Worm (Caenorhabditis elegans): ENCODE measurements around the gene T02D1.9.

DNA sequence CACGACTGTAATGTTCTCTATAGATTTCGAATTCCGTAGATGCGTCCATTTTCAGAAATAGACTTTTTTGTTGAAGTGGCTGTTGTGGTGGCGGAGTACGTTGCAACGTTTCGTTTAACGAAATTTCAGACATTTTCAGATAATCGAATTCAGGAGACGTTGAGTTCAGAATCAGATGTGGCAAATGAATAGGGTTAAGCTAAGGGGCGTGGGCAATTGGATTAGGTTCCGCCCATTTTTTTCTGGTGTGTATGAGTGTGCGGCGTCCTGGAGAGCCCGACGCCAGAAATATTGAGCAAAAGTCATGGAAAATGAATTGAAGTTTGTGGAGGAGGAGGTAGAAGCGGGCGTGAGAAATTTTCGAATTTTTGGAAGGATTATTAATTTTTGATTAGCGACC, 6.0 kb upstream of the T02D1.9 start:
- TF ChIP-seq nfya-1 (tag; optimal IDR thresholded peaks at IDR 0.05; ENCODE audit: insufficient read depth): no peak
- TF ChIP-seq fkh-2 (tag; optimal IDR thresholded peaks at IDR 0.05): no peak
- TF ChIP-seq daf-12 (tag; optimal IDR thresholded peaks at IDR 0.05): no peak
- TF ChIP-seq fos-1 (tag; optimal IDR thresholded peaks at IDR 0.05): no peak
- TF ChIP-seq jun-1 (tag; optimal IDR thresholded peaks at IDR 0.05): no peak
- TF ChIP-seq ceh-16 (tag; optimal IDR thresholded peaks at IDR 0.05): no peak
- TF ChIP-seq ceh-9 (tag; optimal IDR thresholded peaks at IDR 0.05): no peak
